Fruit fly (Drosophila melanogaster): Measurements from ENCODE around the gene Hmt4-20.
A peak's percentile ranks its signal among the peaks of the same experiment; 100 is the strongest.

dm6 chrX:621132-621555 is 34.7 kb downstream of the Hmt4-20 start, which contains the start of the genes CG13365 and Vsp37A:
- TF ChIP-seq Vsx2 (GFP tag; optimal IDR thresholded peaks at IDR 0.05; ENCODE audit: partially characterized antibody) (no peak), dl (GFP tag; optimal IDR thresholded peaks at IDR 0.05; ENCODE audit: insufficient read depth in 1 of 2, partially characterized antibody in 2 of 2) (no peak), Dfd (GFP tag; optimal IDR thresholded peaks at IDR 0.05) (no peak), dmrt93B (GFP tag; optimal IDR thresholded peaks at IDR 0.05) (no peak), sage (GFP tag; optimal IDR thresholded peaks at IDR 0.05) (no peak), lola (GFP tag; optimal IDR thresholded peaks at IDR 0.05) (no peak), Jra (GFP tag; optimal IDR thresholded peaks at IDR 0.05) (peak; percentile 62), pan (optimal IDR thresholded peaks at IDR 0.05) (no peak), OdsH (GFP tag; optimal IDR thresholded peaks at IDR 0.05) (no peak), Hr78 (GFP tag; optimal IDR thresholded peaks at IDR 0.05) (no peak)

Measured in whole organism, wandering third instar larva.